Fruit fly (Drosophila melanogaster) whole organism, embryonic: Measurements from ENCODE around the gene kis.

Experiments
- Atf-2 ChIP-seq: fragments of 200-800 bp; sonication (Bioruptor generic); optimal IDR thresholded peaks from 2 replicates; lab custom pipeline; 2016; ENCODE audit warnings: missing biosample characterization, missing genetic modification characterization
- Bteb2 ChIP-seq: fragments of 200-800 bp; sonication (Bioruptor generic); optimal IDR thresholded peaks from 2 replicates; lab custom pipeline; 2016; ENCODE audit warnings: missing biosample characterization, missing genetic modification characterization
- C15 ChIP-seq: fragments of 200-800 bp; sonication (Bioruptor generic); IDR thresholded peaks from 3 replicates; pipeline ENCODE4 v1.3.6; 2022; ENCODE audit warnings: missing biosample characterization, missing genetic modification characterization
- CG11398 ChIP-seq: fragments of 200-800 bp; sonication (Bioruptor generic); optimal IDR thresholded peaks from 2 replicates; lab custom pipeline; 2016; ENCODE audit warnings: missing biosample characterization, missing genetic modification characterization
- CG11456 ChIP-seq: fragments of 200-800 bp; sonication (Bioruptor generic); IDR thresholded peaks from 3 replicates; pipeline ENCODE4 v1.3.6; 2022; ENCODE audit warnings: missing biosample characterization, missing genetic modification characterization
- CG12942 ChIP-seq: fragments of 200-800 bp; sonication (Bioruptor generic); optimal IDR thresholded peaks from 3 replicates; lab custom pipeline; 2016; ENCODE audit warnings: missing biosample characterization, missing genetic modification characterization
- CG1602 ChIP-seq: fragments of 200-800 bp; sonication (Bioruptor generic); optimal IDR thresholded peaks from 3 replicates; lab custom pipeline; 2016; ENCODE audit warnings: missing biosample characterization, missing genetic modification characterization
- CG17802 ChIP-seq: fragments of 200-800 bp; sonication (Bioruptor generic); optimal IDR thresholded peaks from 2 replicates; lab custom pipeline; 2018; ENCODE audit warnings: missing biosample characterization, mild to moderate bottlenecking, missing genetic modification characterization, moderate library complexity
- CG17829 ChIP-seq: fragments of 200-800 bp; optimal IDR thresholded peaks from 2 replicates; lab custom pipeline; 2019; ENCODE audit warnings: missing biosample characterization, mild to moderate bottlenecking, missing genetic modification characterization, moderate library complexity
- CG1792 ChIP-seq: fragments of 200-800 bp; sonication (Bioruptor generic); optimal IDR thresholded peaks from 2 replicates; lab custom pipeline; 2016; ENCODE audit warnings: missing biosample characterization, missing genetic modification characterization
- CG18011 ChIP-seq: fragments of 200-800 bp; sonication (Bioruptor generic); optimal IDR thresholded peaks from 2 replicates; lab custom pipeline; 2017; ENCODE audit warnings: missing biosample characterization, missing genetic modification characterization, mild to moderate bottlenecking, moderate library complexity, missing genotype
- CG18764 ChIP-seq: fragments of 200-800 bp; sonication (Bioruptor generic); optimal IDR thresholded peaks from 3 replicates; lab custom pipeline; 2016; ENCODE audit warnings: missing biosample characterization, missing genetic modification characterization
- CG2116 ChIP-seq: fragments of 200-800 bp; sonication (Bioruptor generic); optimal IDR thresholded peaks from 3 replicates; lab custom pipeline; 2018; ENCODE audit warnings: missing biosample characterization, mild to moderate bottlenecking, missing genetic modification characterization
- CG2129 ChIP-seq: fragments of 200-800 bp; sonication (Bioruptor generic); IDR thresholded peaks from 2 replicates; pipeline ENCODE4 v1.3.6; 2022; ENCODE audit warnings: missing biosample characterization, missing genetic modification characterization; ENCODE audit not compliant: partially characterized antibody
- CG2889 ChIP-seq: fragments of 200-800 bp; sonication (Bioruptor generic); IDR thresholded peaks from 3 replicates; pipeline ENCODE4 v1.3.6; 2022; ENCODE audit warnings: missing biosample characterization, missing genetic modification characterization
- CG32767 ChIP-seq: fragments of 200-800 bp; sonication (Bioruptor generic); IDR thresholded peaks from 2 replicates; pipeline ENCODE4 v1.3.6; 2022; ENCODE audit warnings: missing biosample characterization, missing genetic modification characterization
- CG32772 ChIP-seq: fragments of 200-800 bp; sonication (Bioruptor generic); IDR thresholded peaks from 2 replicates; pipeline ENCODE4 v1.3.6; 2022; ENCODE audit warnings: missing biosample characterization, missing genetic modification characterization
- CG3407 ChIP-seq: fragments of 200-800 bp; sonication (Bioruptor generic); optimal IDR thresholded peaks from 2 replicates; lab custom pipeline; 2018; ENCODE audit warnings: missing biosample characterization, mild to moderate bottlenecking, missing genetic modification characterization
- CG34422 ChIP-seq: fragments of 200-800 bp; sonication (Bioruptor generic); IDR thresholded peaks from 3 replicates; pipeline ENCODE4 v1.3.6; 2022; ENCODE audit warnings: missing biosample characterization, missing genetic modification characterization
- CG6854 ChIP-seq: fragments of 200-800 bp; sonication (Bioruptor generic); optimal IDR thresholded peaks from 3 replicates; lab custom pipeline; 2017; ENCODE audit warnings: missing biosample characterization, mild to moderate bottlenecking, missing genetic modification characterization
- CG7357 ChIP-seq: fragments of 200-800 bp; sonication (Bioruptor generic); IDR thresholded peaks from 3 replicates; pipeline ENCODE4 v1.3.6; 2022; ENCODE audit warnings: missing biosample characterization, missing genetic modification characterization
- CG7745 ChIP-seq: fragments of 200-800 bp; sonication (Bioruptor generic); optimal IDR thresholded peaks from 2 replicates; lab custom pipeline; 2018; ENCODE audit warnings: missing biosample characterization, mild to moderate bottlenecking, missing genetic modification characterization, moderate library complexity
- CG9932 ChIP-seq: fragments of 200-800 bp; sonication (Bioruptor generic); IDR thresholded peaks from 2 replicates; pipeline ENCODE4 v1.3.6; 2022; ENCODE audit warnings: missing biosample characterization, missing genetic modification characterization
- CHES-1-like ChIP-seq: fragments of 200-800 bp; sonication (Bioruptor generic); optimal IDR thresholded peaks from 2 replicates; lab custom pipeline; 2016; ENCODE audit warnings: missing biosample characterization, missing genetic modification characterization
- CoRest ChIP-seq: fragments of 200-800 bp; sonication (Bioruptor generic); optimal IDR thresholded peaks from 3 replicates; lab custom pipeline; 2018; ENCODE audit warnings: missing biosample characterization, mild to moderate bottlenecking, missing genetic modification characterization, moderate library complexity
- CrebB ChIP-seq: fragments of 200-800 bp; sonication (Bioruptor generic); optimal IDR thresholded peaks from 3 replicates; lab custom pipeline; 2018; ENCODE audit warnings: missing biosample characterization, mild to moderate bottlenecking, missing genetic modification characterization
- Dref ChIP-seq: fragments of 200-800 bp; sonication (Bioruptor generic); IDR thresholded peaks from 2 replicates; pipeline ENCODE4 v1.3.6; 2022; ENCODE audit warnings: missing biosample characterization, missing genetic modification characterization
- H15 ChIP-seq: fragments of 200-800 bp; sonication (Bioruptor generic); IDR thresholded peaks from 3 replicates; pipeline ENCODE4 v1.3.6; 2022; ENCODE audit warnings: missing biosample characterization, missing genetic modification characterization
- H2.0 ChIP-seq: fragments of 200-800 bp; sonication (Bioruptor generic); IDR thresholded peaks from 2 replicates; pipeline ENCODE4 v1.3.6; 2022; ENCODE audit warnings: missing biosample characterization, missing genetic modification characterization
- HLH3B ChIP-seq: fragments of 200-800 bp; sonication (Bioruptor generic); IDR thresholded peaks from 2 replicates; pipeline ENCODE4 v1.3.6; 2022; ENCODE audit warnings: missing biosample characterization, missing genetic modification characterization
- Max ChIP-seq: fragments of 200-800 bp; sonication (Bioruptor generic); optimal IDR thresholded peaks from 2 replicates; lab custom pipeline; 2016; ENCODE audit warnings: missing biosample characterization, mild to moderate bottlenecking, missing genetic modification characterization
- Meics ChIP-seq: fragments of 200-800 bp; sonication (Bioruptor generic); optimal IDR thresholded peaks from 2 replicates; lab custom pipeline; 2017; ENCODE audit warnings: missing biosample characterization, mild to moderate bottlenecking, missing genetic modification characterization
- Mrtf ChIP-seq: fragments of 200-800 bp; sonication (Bioruptor generic); IDR thresholded peaks from 3 replicates; pipeline ENCODE4 v1.3.6; 2022; ENCODE audit warnings: missing biosample characterization, missing genetic modification characterization
- Six4 ChIP-seq: fragments of 200-800 bp; sonication (Bioruptor generic); optimal IDR thresholded peaks from 2 replicates; lab custom pipeline; 2016; ENCODE audit warnings: missing biosample characterization, missing genetic modification characterization
- amos ChIP-seq: fragments of 200-800 bp; sonication (Bioruptor generic); IDR thresholded peaks from 2 replicates; pipeline ENCODE4 v1.3.6; 2022; ENCODE audit warnings: missing biosample characterization, missing genetic modification characterization; ENCODE audit not compliant: partially characterized antibody
- bab2 ChIP-seq: fragments of 200-800 bp; sonication (Bioruptor generic); optimal IDR thresholded peaks from 2 replicates; lab custom pipeline; 2016; ENCODE audit warnings: missing biosample characterization, missing genetic modification characterization
- bbx ChIP-seq: fragments of 200-800 bp; sonication (Bioruptor generic); IDR thresholded peaks from 2 replicates; pipeline ENCODE4 v1.3.6; 2022; ENCODE audit warnings: missing biosample characterization, missing genetic modification characterization; ENCODE audit not compliant: partially characterized antibody
- da ChIP-seq: fragments of 200-800 bp; sonication (Bioruptor generic); optimal IDR thresholded peaks from 2 replicates; lab custom pipeline; 2016; ENCODE audit warnings: missing biosample characterization, missing genetic modification characterization
- dm ChIP-seq: fragments of 200-800 bp; sonication (Bioruptor generic); optimal IDR thresholded peaks from 3 replicates; lab custom pipeline; 2016; ENCODE audit warnings: missing biosample characterization, missing genetic modification characterization
- esg ChIP-seq: fragments of 200-800 bp; sonication (Bioruptor generic); conservative IDR thresholded peaks from 2 replicates; pipeline ENCODE4 v1.3.6; 2022; ENCODE audit warnings: missing biosample characterization, missing genetic modification characterization
- eve ChIP-seq, 2 experiments: fragments of >200 bp; optimal IDR thresholded peaks; 2 replicates each; lab custom pipeline; 2017; ENCODE audit warnings: missing biosample characterization in 2 of 2, missing genetic modification characterization in 2 of 2
- fd96Cb ChIP-seq: fragments of 200-800 bp; sonication (Bioruptor generic); optimal IDR thresholded peaks from 2 replicates; lab custom pipeline; 2018; ENCODE audit warnings: missing biosample characterization, mild to moderate bottlenecking, missing genetic modification characterization, moderate library complexity
- fru ChIP-seq: fragments of >200 bp; optimal IDR thresholded peaks from 2 replicates; lab custom pipeline; 2017
- gsb ChIP-seq: fragments of 200-800 bp; sonication (Bioruptor generic); IDR thresholded peaks from 2 replicates; pipeline ENCODE4 v1.3.6; 2022; ENCODE audit warnings: missing biosample characterization, missing genetic modification characterization
- odd ChIP-seq: fragments of 200-800 bp; sonication (Bioruptor generic); optimal IDR thresholded peaks from 2 replicates; lab custom pipeline; 2017; ENCODE audit warnings: missing biosample characterization, mild to moderate bottlenecking, missing genetic modification characterization
- schlank ChIP-seq: fragments of 200-800 bp; sonication (Bioruptor generic); optimal IDR thresholded peaks from 2 replicates; lab custom pipeline; 2018; ENCODE audit warnings: missing biosample characterization, mild to moderate bottlenecking, missing genetic modification characterization
- sob ChIP-seq: fragments of 200-800 bp; sonication (Bioruptor generic); IDR thresholded peaks from 2 replicates; pipeline ENCODE4 v1.3.6; 2022; ENCODE audit warnings: missing biosample characterization, missing genetic modification characterization
- sr ChIP-seq: fragments of 200-800 bp; sonication (Bioruptor generic); IDR thresholded peaks from 3 replicates; pipeline ENCODE4 v1.3.6; 2022; ENCODE audit warnings: missing biosample characterization, missing genetic modification characterization
- stwl ChIP-seq: fragments of 200-800 bp; sonication (Bioruptor generic); optimal IDR thresholded peaks from 3 replicates; lab custom pipeline; 2018; ENCODE audit warnings: missing biosample characterization, mild to moderate bottlenecking, missing genetic modification characterization, moderate library complexity
- tio ChIP-seq: fragments of 200-800 bp; sonication (Bioruptor generic); optimal IDR thresholded peaks from 2 replicates; lab custom pipeline; 2017; ENCODE audit warnings: missing biosample characterization, missing genetic modification characterization, inconsistent platforms
- vfl ChIP-seq: fragments of 200-800 bp; sonication (Bioruptor generic); optimal IDR thresholded peaks from 2 replicates; lab custom pipeline; 2016; ENCODE audit warnings: missing biosample characterization, missing genetic modification characterization

Gene kis

dm6 chr2L:250507-251215 lies at the start of gene kis (continued):
- TF ChIP-seq CG3407 (GFP tag; lab: Kevin White, UChicago), result no peak
- peak; percentile 35; the same call in 1 of the 3 replicates for TF ChIP-seq CG11456
- no peak for TF ChIP-seq gsb (GFP tag; lab: Robert Waterston, UW)
- TF ChIP-seq CG17802 (tag; lab: Kevin White, UChicago), result no peak
- no peak for TF ChIP-seq Six4 (GFP tag; lab: Kevin White, UChicago)
- no peak for TF ChIP-seq CG1602 (GFP tag; lab: Kevin White, UChicago)
- TF ChIP-seq CHES-1-like, result peak; percentile 76
- no peak for TF ChIP-seq CG6854 (GFP tag; lab: Kevin White, UChicago)
- TF ChIP-seq CG9932, result peak; percentile 70
- no peak for TF ChIP-seq CG11398 (GFP tag; lab: Kevin White, UChicago)
- no peak for TF ChIP-seq fd96Cb
- peak; percentile 30 for TF ChIP-seq CG12942 (GFP tag; lab: Kevin White, UChicago)
- TF ChIP-seq H15 (GFP tag; lab: Robert Waterston, UW), result 0 out of 3 replicates have a peak, but pooled peaks have one; percentile 14
- TF ChIP-seq CG7745 (tag; lab: Kevin White, UChicago), result peak; percentile 73
- peak; percentile 30 for TF ChIP-seq Meics (GFP tag; lab: Kevin White, UChicago)
- no peak for TF ChIP-seq sr (GFP tag; lab: Robert Waterston, UW)
- TF ChIP-seq dm (GFP tag; lab: Kevin White, UChicago), result peak; percentile 55
- TF ChIP-seq fru, result no peak
- TF ChIP-seq CG32772 (GFP tag; lab: Robert Waterston, UW), result no peak
- peak; percentile 56; the same call in 2 of the 3 replicates for TF ChIP-seq CG34422 (GFP tag; lab: Robert Waterston, UW)
- TF ChIP-seq H2.0 (GFP tag; lab: Robert Waterston, UW), result no peak
- peak; percentile 30 for TF ChIP-seq bab2 (GFP tag; lab: Kevin White, UChicago)
- TF ChIP-seq tio (GFP tag; lab: Kevin White, UChicago), result no peak
- peak; percentile 51; the same call in 1 of the 2 replicates for TF ChIP-seq CG32767
- TF ChIP-seq CG2116, result peak; percentile 79
- no peak for TF ChIP-seq CG2889 (GFP tag; lab: Robert Waterston, UW)
- TF ChIP-seq vfl (GFP tag; lab: Kevin White, UChicago), result peak; percentile 30
- TF ChIP-seq CG7357 (GFP tag; lab: Robert Waterston, UW), result no peak
- peak; percentile 98 for TF ChIP-seq bbx (GFP tag; lab: Robert Waterston, UW)
- peak; percentile 25 for TF ChIP-seq Bteb2 (GFP tag; lab: Kevin White, UChicago)
- TF ChIP-seq CoRest (tag; lab: Kevin White, UChicago), result peak; percentile 36
- no peak for TF ChIP-seq schlank
- peak; percentile 90 for TF ChIP-seq Dref (GFP tag; lab: Robert Waterston, UW)
- peak; percentile 43 for TF ChIP-seq CrebB (tag; lab: Kevin White, UChicago)
- peak; percentile 37 for TF ChIP-seq CG17829 (tag; lab: Kevin White, UChicago)
- TF ChIP-seq eve (GFP tag; optimal IDR thresholded peaks at IDR 0.05; lab: Kevin White, UChicago), result no peak
- TF ChIP-seq CG18764, result no peak
- peak; percentile 98 for TF ChIP-seq amos
- peak; percentile 73 for TF ChIP-seq stwl (tag; lab: Kevin White, UChicago)
- TF ChIP-seq CG18011 (GFP tag; lab: Kevin White, UChicago), result peak; percentile 27
- peak; percentile 64; the same call in 1 of the 2 replicates for TF ChIP-seq sob (GFP tag; lab: Robert Waterston, UW)
- TF ChIP-seq da (GFP tag; lab: Kevin White, UChicago), result no peak
- peak; percentile 65 for TF ChIP-seq Max
- no peak for TF ChIP-seq Atf-2 (GFP tag; lab: Kevin White, UChicago)
- TF ChIP-seq Mrtf (GFP tag; lab: Robert Waterston, UW), result no peak
- no peak for TF ChIP-seq C15 (GFP tag; lab: Robert Waterston, UW)
- no peak for TF ChIP-seq odd (GFP tag; lab: Kevin White, UChicago)
- TF ChIP-seq CG1792, result peak; percentile 16
- no peak; the same call in 1 of the 2 replicates for TF ChIP-seq HLH3B (GFP tag; lab: Robert Waterston, UW)
- TF ChIP-seq esg (GFP tag; lab: Robert Waterston, UW), result no peak
- TF ChIP-seq CG2129, result peak; percentile 93
